Worm (Caenorhabditis elegans): ENCODE results near the gene die-1.

Gene die-1

ce11 chrII:10095224-10095623 lies 27.5 kb upstream of the die-1 start:
- peak; percentile 6 for TF ChIP-seq elt-2 (tag; optimal IDR thresholded peaks at IDR 0.05)
- TF ChIP-seq tlp-1 (tag; optimal IDR thresholded peaks at IDR 0.05) = peak; percentile 23
- no peak for TF ChIP-seq hlh-4 (tag; optimal IDR thresholded peaks at IDR 0.05)

DNA sequence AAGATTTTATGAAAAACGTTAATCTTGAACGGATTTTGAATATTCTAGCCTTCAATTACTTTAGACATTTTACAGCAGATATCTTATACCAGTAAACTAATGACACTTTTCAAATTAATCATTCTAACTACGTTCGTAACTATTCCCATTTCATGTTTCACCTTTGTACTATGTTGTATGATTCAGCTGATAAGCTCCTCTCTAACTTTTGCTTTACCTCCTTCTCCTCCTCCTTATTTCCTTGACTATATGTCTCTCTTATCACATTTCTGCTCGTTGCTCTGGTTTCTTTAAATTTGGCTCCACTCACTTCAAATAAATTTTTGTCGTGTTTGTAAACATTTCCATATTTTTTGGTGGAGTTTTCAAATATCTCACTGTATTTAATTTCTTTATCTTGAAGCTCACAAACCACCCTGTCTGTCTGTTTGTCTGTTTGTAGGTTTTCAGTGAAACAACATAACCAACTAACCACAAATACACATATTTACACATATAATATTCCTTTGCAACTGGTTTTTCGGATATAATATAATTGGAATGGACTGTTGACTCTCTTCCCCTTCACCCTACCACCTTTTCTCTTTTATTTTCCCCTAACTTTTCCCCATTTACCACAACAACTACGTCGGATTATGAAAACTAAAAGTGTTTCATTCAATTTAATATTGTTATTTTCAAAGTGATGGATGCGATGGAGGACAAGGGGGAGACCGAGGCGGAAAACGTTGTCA lies 26.6 kb upstream of the die-1 start, which contains the start of gene lact-2:
TSS of gene lact-2 (plus strand) at position 684 of the 734 bp plus-strand sequence.
- TF ChIP-seq skn-1 (tag; optimal IDR thresholded peaks at IDR 0.05) (no peak), elt-2 (tag; optimal IDR thresholded peaks at IDR 0.05) (peak; percentile 57), efl-1 (optimal IDR thresholded peaks at IDR 0.05) (no peak), efl-1 (GFP tag; optimal IDR thresholded peaks at IDR 0.05 in 1 of 2) (peak in 1 of 2 experiments; percentile 87), blmp-1 (tag; optimal IDR thresholded peaks at IDR 0.05) (peak; percentile 36)

DNA sequence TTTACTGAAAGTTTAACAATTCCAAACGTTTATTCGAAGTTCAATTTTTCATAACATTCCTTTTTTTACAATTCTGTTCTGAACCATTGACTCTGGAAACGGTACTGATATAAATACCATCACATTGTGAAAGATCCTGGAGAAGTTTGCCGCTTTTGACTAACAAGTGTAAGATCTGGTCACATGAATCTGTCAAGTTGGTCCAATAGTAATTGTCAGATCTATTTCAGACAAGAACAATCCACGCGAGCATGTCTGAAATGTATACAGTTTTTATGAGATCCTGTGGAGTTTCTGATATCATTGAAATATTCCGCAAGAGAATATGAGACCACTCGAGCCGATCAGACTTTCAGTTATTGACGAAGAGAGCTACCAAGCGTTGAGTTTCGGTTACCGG lies 25.4 kb upstream of the die-1 start:
- TF ChIP-seq efl-1 (optimal IDR thresholded peaks at IDR 0.05) = no peak
- peak in 1 of 2 experiments; percentile 79 for TF ChIP-seq efl-1 (GFP tag; optimal IDR thresholded peaks at IDR 0.05 in 1 of 2)
- no peak for TF ChIP-seq nhr-11 (tag; optimal IDR thresholded peaks at IDR 0.05)

ce11 chrII:10084482-10084881 lies 16.8 kb upstream of the die-1 start:
- TF ChIP-seq efl-3 (GFP tag; optimal IDR thresholded peaks at IDR 0.05) (no peak), sup-37 (GFP tag; optimal IDR thresholded peaks at IDR 0.05) (no peak), C04F5.9 (tag; optimal IDR thresholded peaks at IDR 0.05) (no peak), skn-1 (tag; optimal IDR thresholded peaks at IDR 0.05) (no peak), nhr-28 (tag; optimal IDR thresholded peaks at IDR 0.05) (no peak), unc-30 (tag; optimal IDR thresholded peaks at IDR 0.05) (no peak), snpc-4 (tag; optimal IDR thresholded peaks at IDR 0.05) (no peak), elt-3 (tag; optimal IDR thresholded peaks at IDR 0.05) (no peak), ceh-8 (GFP tag; optimal IDR thresholded peaks at IDR 0.05) (no peak), lir-3 (tag; optimal IDR thresholded peaks at IDR 0.05; ENCODE audit: poor library complexity) (no peak), rnt-1 (tag; optimal IDR thresholded peaks at IDR 0.05) (no peak)

DNA sequence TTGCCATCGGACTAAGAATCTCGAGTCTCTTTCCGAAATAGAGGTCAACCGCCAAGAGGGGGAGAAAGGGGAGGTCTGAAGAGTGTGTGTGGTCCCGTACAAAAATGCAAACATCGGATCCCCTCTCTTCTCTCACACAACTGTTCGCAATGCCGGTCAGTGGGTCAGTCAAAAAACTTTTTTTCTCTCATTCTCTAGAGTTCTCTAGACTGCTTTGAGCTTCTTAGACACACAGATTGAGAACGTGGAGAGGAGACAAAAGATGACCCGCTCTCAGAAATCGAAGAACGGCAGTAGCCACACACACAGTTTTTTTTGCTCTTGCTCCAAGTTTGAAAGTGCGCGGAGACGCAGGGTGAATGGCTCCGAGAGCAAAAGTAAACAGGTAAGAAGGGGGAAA lies 8.1 kb upstream of the die-1 start:
- TF ChIP-seq lin-14 (GFP tag; optimal IDR thresholded peaks at IDR 0.05) = peak; percentile 24
- TF ChIP-seq mab-9 (GFP tag; IDR thresholded peaks at IDR 0.05) = no peak
- peak; percentile 3 for TF ChIP-seq nhr-77 (tag; optimal IDR thresholded peaks at IDR 0.05)
- TF ChIP-seq lin-35 (GFP tag; optimal IDR thresholded peaks at IDR 0.05) = no peak

DNA sequence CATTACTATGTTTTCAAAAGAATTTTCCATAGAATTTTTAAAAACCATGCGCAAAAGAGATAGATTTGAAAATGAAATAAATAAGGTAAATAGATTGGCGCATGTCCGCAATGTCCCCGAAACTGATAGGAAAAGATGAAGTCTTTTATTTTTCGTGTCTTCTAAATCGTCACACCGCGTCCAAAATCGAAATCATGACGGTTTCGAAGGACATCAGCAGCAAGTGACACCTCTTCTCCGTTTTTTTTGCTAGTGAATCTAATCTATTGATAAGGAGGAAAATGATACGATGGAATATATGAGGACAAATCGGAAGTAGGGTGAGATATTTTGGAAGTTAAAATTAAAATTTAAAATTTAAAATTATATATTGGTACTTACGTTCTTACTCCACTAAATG lies 6.3 kb upstream of the die-1 start:
- TF ChIP-seq unc-62 (GFP tag; optimal IDR thresholded peaks at IDR 0.05) = no peak
- no peak for TF ChIP-seq egl-27 (tag; optimal IDR thresholded peaks at IDR 0.05)
- no peak for TF ChIP-seq sptf-1 (tag; optimal IDR thresholded peaks at IDR 0.05)
- TF ChIP-seq efl-3 (GFP tag; optimal IDR thresholded peaks at IDR 0.05) = no peak
- no peak for TF ChIP-seq fkh-4 (tag; optimal IDR thresholded peaks at IDR 0.05; ENCODE audit: borderline replicate concordance)
- peak; percentile 87 for TF ChIP-seq blmp-1 (tag; optimal IDR thresholded peaks at IDR 0.05)
- no peak for TF ChIP-seq pqm-1 (tag; optimal IDR thresholded peaks at IDR 0.05)
- TF ChIP-seq unc-30 (tag; optimal IDR thresholded peaks at IDR 0.05) = no peak
- no peak for TF ChIP-seq unc-98 (GFP tag; IDR thresholded peaks at IDR 0.05)
- no peak for TF ChIP-seq unc-86 (tag; optimal IDR thresholded peaks at IDR 0.05)
- no peak for TF ChIP-seq lir-3 (tag; optimal IDR thresholded peaks at IDR 0.05; ENCODE audit: poor library complexity)
- peak; percentile 42 for TF ChIP-seq lin-14 (GFP tag; optimal IDR thresholded peaks at IDR 0.05)
- TF ChIP-seq C16A3.4 (tag; optimal IDR thresholded peaks at IDR 0.05) = no peak
- no peak for TF ChIP-seq nhr-20 (tag; optimal IDR thresholded peaks at IDR 0.05)
- TF ChIP-seq elt-3 (tag; optimal IDR thresholded peaks at IDR 0.05) = peak in 5 of 6 experiments; percentile 79 to 97 (median 95)
- TF ChIP-seq lsy-2 (tag; optimal IDR thresholded peaks at IDR 0.05) = no peak
- peak; percentile 59 for TF ChIP-seq nhr-85 (tag)
- no peak for TF ChIP-seq pax-3 (tag; optimal IDR thresholded peaks at IDR 0.05)
- no peak for TF ChIP-seq ceh-82 (tag; optimal IDR thresholded peaks at IDR 0.05)

Data from whole organism, L1 larva.